Worm (Caenorhabditis elegans) whole organism, mixed stage, embryonic: Measurements from ENCODE around the gene srt-28.
A peak's percentile ranks its signal among the peaks of the same experiment; 100 is the strongest.

ENCODE experiments used
- nhr-237 ChIP-seq: fragments of 150-350 bp; optimal IDR thresholded peaks from 2 replicates; lab custom pipeline; 2014; ENCODE audit warnings: missing biosample characterization, missing genetic modification characterization
- snpc-4 ChIP-seq: fragments of 150-350 bp; optimal IDR thresholded peaks from 2 replicates; lab custom pipeline; 2014; ENCODE audit warnings: missing biosample characterization, missing genetic modification characterization
- zip-8 ChIP-seq: fragments of 150-350 bp; optimal IDR thresholded peaks from 2 replicates; lab custom pipeline; 2014; ENCODE audit warnings: missing biosample characterization, missing genetic modification characterization

The srt-28 gene

DNA sequence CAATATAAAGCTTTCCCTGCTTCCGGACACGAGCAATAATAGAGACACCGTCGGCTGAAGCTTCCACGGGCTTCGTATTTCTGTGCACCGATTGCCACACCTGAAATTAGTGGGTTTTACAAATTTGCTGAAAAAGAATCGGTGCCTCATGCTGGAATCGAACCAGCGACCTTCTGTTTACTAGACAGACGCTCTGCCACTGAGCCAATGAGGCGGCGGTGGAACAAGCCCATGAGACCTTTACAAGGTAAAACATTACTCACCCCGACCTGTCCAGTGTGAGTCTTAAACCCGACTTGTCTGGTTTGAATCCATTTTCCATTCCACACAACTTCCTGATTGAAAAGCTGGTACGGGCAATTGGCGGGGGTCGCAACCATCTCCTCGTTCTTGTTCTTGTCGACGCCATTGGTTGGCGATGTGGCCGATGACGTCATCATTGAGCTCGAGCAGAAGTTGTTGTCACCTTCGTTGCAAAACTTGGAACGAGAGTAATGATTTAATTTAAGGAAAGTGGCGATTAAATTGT is 48.8 kb downstream of the srt-28 start, which contains the start of gene ndx-2:
Gene ndx-2, minus strand, starts transcription at position 479 of the 529 bp plus-strand sequence.
- TF ChIP-seq snpc-4 (tag; lab: Kevin White, UChicago) (no peak), nhr-237 (no peak), zip-8 (tag; lab: Kevin White, UChicago) (peak; percentile 64)
